Fruit fly (Drosophila melanogaster): ENCODE measurements around the gene CG7573.

The CG7573 gene

DNA sequence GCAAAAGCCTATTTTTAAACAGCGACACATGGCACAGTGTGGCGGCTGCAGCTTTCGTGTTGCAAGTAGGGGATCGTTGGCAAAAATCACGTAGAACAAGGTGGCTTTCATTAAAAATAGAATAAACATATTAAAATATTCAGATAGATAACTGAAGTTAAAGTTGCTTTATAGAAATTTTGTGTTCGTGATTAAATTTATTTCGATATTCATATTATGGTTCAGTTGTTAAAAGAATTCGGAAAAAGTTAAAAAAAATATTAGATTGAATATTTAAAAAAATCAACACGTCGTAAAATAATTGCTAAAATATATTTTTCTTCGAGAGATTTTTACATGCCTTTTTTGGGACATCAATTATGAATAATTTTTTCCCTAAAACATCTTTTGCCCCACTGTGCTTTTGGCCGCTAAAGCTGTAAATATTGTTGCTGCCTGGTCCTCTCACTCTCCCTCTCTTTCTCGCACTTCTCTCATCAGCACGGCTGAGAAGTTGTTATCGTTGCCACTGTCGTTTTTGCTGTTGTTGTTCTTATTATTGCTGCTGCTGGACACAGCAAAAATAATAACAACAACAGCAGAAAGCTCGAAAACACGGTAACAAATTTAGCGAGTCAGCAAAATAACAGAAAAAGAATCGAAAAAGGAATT lies 15.3 kb upstream of the CG7573 start (continued):
- TF ChIP-seq otp (GFP tag; IDR thresholded peaks at IDR 0.05) (peak; percentile 78), CG10654 (GFP tag; optimal IDR thresholded peaks at IDR 0.05) (peak; percentile 60), CG17829 (tag; optimal IDR thresholded peaks at IDR 0.05) (peak; percentile 90), CG2202 (tag; optimal IDR thresholded peaks at IDR 0.05) (peak; percentile 69), Chrac-16 (GFP tag; optimal IDR thresholded peaks at IDR 0.05) (peak; percentile 81), sisA (GFP tag; IDR thresholded peaks at IDR 0.05) (peak; percentile 65), salm (tag; optimal IDR thresholded peaks at IDR 0.05) (peak; percentile 83), Six4 (GFP tag; optimal IDR thresholded peaks at IDR 0.05) (peak; percentile 87), ewg (GFP tag; optimal IDR thresholded peaks at IDR 0.05) (peak; percentile 84), Optix (GFP tag; IDR thresholded peaks at IDR 0.05) (no peak; the same call in 2 of the 3 replicates), CG6689 (GFP tag; IDR thresholded peaks at IDR 0.05) (peak; percentile 84), CG16813 (GFP tag; IDR thresholded peaks at IDR 0.05; ENCODE audit: partially characterized antibody) (no peak), stwl (tag; optimal IDR thresholded peaks at IDR 0.05) (no peak), CG16815 (GFP tag; optimal IDR thresholded peaks at IDR 0.05) (peak; percentile 90), CG14965 (GFP tag; optimal IDR thresholded peaks at IDR 0.05; ENCODE audit: borderline replicate concordance) (no peak), CG3838 (GFP tag; optimal IDR thresholded peaks at IDR 0.05) (peak; percentile 3), HmgD (GFP tag; optimal IDR thresholded peaks at IDR 0.05) (no peak), CG17568 (GFP tag; optimal IDR thresholded peaks at IDR 0.05) (peak; percentile 41), ap (GFP tag; IDR thresholded peaks at IDR 0.05) (peak; percentile 55), CG30020 (tag; optimal IDR thresholded peaks at IDR 0.05) (peak; percentile 73), CG42726 (GFP tag; IDR thresholded peaks at IDR 0.05; ENCODE audit: partially characterized antibody) (no peak), dmrt99B (tag; optimal IDR thresholded peaks at IDR 0.05) (peak; percentile 94), slp2 (GFP tag; optimal IDR thresholded peaks at IDR 0.05) (peak; percentile 78), Rfx (GFP tag; IDR thresholded peaks at IDR 0.05) (peak; percentile 60), danr (GFP tag; IDR thresholded peaks at IDR 0.05) (peak; percentile 65; the same call in 1 of the 2 replicates), CG6683 (GFP tag; optimal IDR thresholded peaks at IDR 0.05) (peak; percentile 81), rib (GFP tag; IDR thresholded peaks at IDR 0.05) (no peak), pfk (GFP tag; optimal IDR thresholded peaks at IDR 0.05) (no peak), CG8359 (GFP tag; optimal IDR thresholded peaks at IDR 0.05; ENCODE audit: borderline replicate concordance) (peak; percentile 77), CG13894 (tag; optimal IDR thresholded peaks at IDR 0.05) (no peak), CG11456 (GFP tag; IDR thresholded peaks at IDR 0.05) (peak; percentile 51; the same call in 2 of the 3 replicates), ab (GFP tag; optimal IDR thresholded peaks at IDR 0.05) (peak; percentile 53), crc (GFP tag; optimal IDR thresholded peaks at IDR 0.05) (peak; percentile 45), CG2116 (GFP tag; optimal IDR thresholded peaks at IDR 0.05) (peak; percentile 65), jigr1 (GFP tag; IDR thresholded peaks at IDR 0.05) (peak; percentile 77; the same call in 1 of the 3 replicates), tna (GFP tag; IDR thresholded peaks at IDR 0.05; ENCODE audit: partially characterized antibody) (no peak), gcm2 (GFP tag; optimal IDR thresholded peaks at IDR 0.05) (peak; percentile 75), PHDP (tag; optimal IDR thresholded peaks at IDR 0.05) (peak; percentile 87), jing (GFP tag; optimal IDR thresholded peaks at IDR 0.05) (peak; percentile 62), Stat92E (GFP tag; optimal IDR thresholded peaks at IDR 0.05) (peak in 1 of 3 experiments; percentile 70), Dek (tag; optimal IDR thresholded peaks at IDR 0.05) (peak; percentile 79), Atf-2 (GFP tag; optimal IDR thresholded peaks at IDR 0.05) (peak; percentile 79), CG6813 (GFP tag; optimal IDR thresholded peaks at IDR 0.05) (peak; percentile 77), gce (GFP tag; IDR thresholded peaks at IDR 0.05) (peak; percentile 53; the same call in 1 of the 3 replicates), Lhr (GFP tag; optimal IDR thresholded peaks at IDR 0.05) (peak; percentile 76), tll (GFP tag; optimal IDR thresholded peaks at IDR 0.05) (no peak), CG9932 (GFP tag; IDR thresholded peaks at IDR 0.05) (peak; percentile 71), Drgx (GFP tag; IDR thresholded peaks at IDR 0.05) (peak; percentile 76), H2.0 (GFP tag; IDR thresholded peaks at IDR 0.05) (peak; percentile 65)

Measured in whole organism, embryonic.